Worm (Caenorhabditis elegans) whole organism, early embryonic: ENCODE data around the gene R02E12.12.

ENCODE experiments used
- ama-1 ChIP-seq: fragments of 150-350 bp; optimal IDR thresholded peaks from 2 replicates; lab custom pipeline; 2014
- ceh-13 ChIP-seq: fragments of 200-800 bp; sonication (Bioruptor generic); optimal IDR thresholded peaks from 2 replicates; lab custom pipeline; 2018; ENCODE audit warnings: mild to moderate bottlenecking, missing genetic modification characterization, missing compliant biosample characterization
- ceh-36 ChIP-seq: sonication (generic microtip); optimal IDR thresholded peaks from 2 replicates; lab custom pipeline; 2016; ENCODE audit warnings: missing genetic modification characterization, inconsistent platforms, missing compliant biosample characterization
- ets-7 ChIP-seq: sonication (generic microtip); optimal IDR thresholded peaks from 2 replicates; lab custom pipeline; 2016; ENCODE audit warnings: missing genotype, missing genetic modification characterization, missing compliant biosample characterization
- hmbx-1 ChIP-seq: sonication (generic microtip); optimal IDR thresholded peaks from 2 replicates; lab custom pipeline; 2016; ENCODE audit warnings: mild to moderate bottlenecking, missing genetic modification characterization, missing compliant biosample characterization
- scrt-1 ChIP-seq: fragments of 200-800 bp; sonication (Bioruptor generic); IDR thresholded peaks from 2 replicates; pipeline ENCODE4 v1.3.6; 2022; ENCODE audit warnings: missing genetic modification characterization, missing compliant biosample characterization
- sea-1 ChIP-seq: fragments of 200-800 bp; sonication (Bioruptor generic); conservative IDR thresholded peaks from 2 replicates; pipeline ENCODE4 v1.3.6; 2022; ENCODE audit warnings: missing genetic modification characterization, missing compliant biosample characterization
- tbx-37 ChIP-seq: fragments of 200-800 bp; sonication (Bioruptor generic); conservative IDR thresholded peaks from 2 replicates; pipeline ENCODE4 v1.3.6; 2022; ENCODE audit warnings: missing genetic modification reagents, missing genetic modification characterization, missing compliant biosample characterization
- tra-4 ChIP-seq: sonication (generic microtip); optimal IDR thresholded peaks from 2 replicates; lab custom pipeline; 2017; ENCODE audit warnings: missing genetic modification characterization, missing compliant biosample characterization

DNA sequence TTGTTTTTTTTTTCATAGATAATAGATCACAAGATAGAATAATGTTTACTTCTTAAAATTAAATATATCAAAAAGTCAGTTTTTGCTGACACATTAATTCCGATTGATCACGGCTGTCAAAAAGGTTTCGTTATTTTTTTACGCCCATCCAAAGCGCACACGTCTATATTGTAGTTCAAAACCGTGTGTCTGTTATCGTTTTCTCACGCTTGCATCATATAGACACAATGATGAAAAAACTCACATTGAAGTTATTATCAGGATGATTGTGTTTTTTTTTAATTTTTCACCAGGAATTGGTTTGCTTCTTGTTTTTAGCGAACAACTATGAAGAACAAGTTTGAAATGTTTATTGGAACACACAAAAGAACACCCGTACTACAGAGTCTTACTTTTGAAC, 4.4 kb downstream of the R02E12.12 start:
- TF ChIP-seq ama-1 (lab: Kevin White, UChicago) (no peak), ceh-36 (no peak), tra-4 (tag; lab: Kevin White, UChicago) (no peak), tbx-37 (GFP tag; lab: Robert Waterston, UW) (no peak), scrt-1 (GFP tag; lab: Robert Waterston, UW) (no peak), sea-1 (no peak), hmbx-1 (tag; lab: Kevin White, UChicago) (no peak), ceh-13 (GFP tag; lab: Kevin White, UChicago) (no peak), ets-7 (no peak)
